Fruit fly (Drosophila melanogaster): ENCODE data around the gene CG2681.

DNA sequence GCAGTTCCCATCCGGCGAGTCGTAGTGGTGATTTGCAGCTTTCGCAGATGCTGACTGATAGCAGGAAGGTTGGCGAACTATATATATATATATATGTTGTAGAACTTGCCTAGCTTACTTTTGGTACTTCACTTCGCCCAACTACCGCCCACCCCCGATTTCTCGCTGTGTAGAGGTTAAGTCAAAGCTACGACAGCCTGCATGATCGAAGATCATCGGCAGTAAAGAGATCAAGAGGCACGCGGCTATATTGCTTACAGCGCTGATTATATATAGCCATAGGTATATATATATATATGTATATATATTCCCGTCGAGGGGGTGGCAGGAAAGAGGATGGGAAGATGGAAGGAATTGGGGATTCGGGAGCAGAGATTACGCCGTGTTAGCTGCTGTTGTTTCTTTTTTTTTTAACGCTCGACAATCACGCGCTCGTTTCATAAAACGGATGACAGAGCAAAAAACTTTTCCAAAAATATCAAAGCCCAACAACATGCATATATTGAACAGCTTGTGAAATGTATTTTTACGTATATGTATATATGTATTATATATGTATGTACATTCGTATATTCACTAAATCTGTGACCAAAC is 45.8 kb upstream of the CG2681 start:
- TF ChIP-seq CG8478 (optimal IDR thresholded peaks at IDR 0.05) (no peak), pan (optimal IDR thresholded peaks at IDR 0.05) (no peak), usp (GFP tag; optimal IDR thresholded peaks at IDR 0.05) (no peak), psq (optimal IDR thresholded peaks at IDR 0.05) (no peak)

Data from whole organism.